4 worm cellular contexts compared by ENCODE assay signal in the genomic region with DNA sequence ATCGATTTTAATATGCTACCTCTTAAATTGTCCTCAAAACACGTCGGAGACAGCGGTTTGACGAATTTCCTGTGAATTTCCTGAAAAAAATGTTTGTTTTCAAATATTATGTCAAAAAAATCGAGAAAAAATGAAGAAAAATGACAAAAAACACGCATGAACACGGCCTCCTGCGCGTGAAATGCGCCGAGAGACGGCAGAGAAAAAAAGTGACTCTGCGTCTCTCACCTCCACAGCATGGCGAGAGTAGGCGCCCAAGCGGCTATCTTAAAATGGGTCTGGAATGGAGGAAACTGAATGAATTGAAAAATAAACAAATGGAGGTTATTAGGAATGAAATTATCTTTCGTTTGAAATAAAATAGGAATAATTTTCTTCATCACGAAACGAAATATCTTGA.
TF ChIP-seq lines count a peak whose summit lies in the region.

No protein-coding gene starts in this region.

TF ChIP-seq in whole organism, L2 larva, 48 proteins besides CTCF, POLR2A, EP300 and RAD21 (continues in another document):
- TF ChIP-seq sma-9 (GFP tag; optimal IDR thresholded peaks at IDR 0.05; lab: Kevin White, UChicago): no peak
- no peak for TF ChIP-seq sma-9 (tag; optimal IDR thresholded peaks at IDR 0.05; lab: Kevin White, UChicago)
- peak in 1 of 2 experiments; percentile 18 for TF ChIP-seq mdl-1 (tag; optimal IDR thresholded peaks at IDR 0.05; lab: Kevin White, UChicago)
- no peak for TF ChIP-seq Y55F3AM.14 (GFP tag; optimal IDR thresholded peaks at IDR 0.05; lab: Kevin White, UChicago)
- peak; percentile 82 for TF ChIP-seq sma-3 (GFP tag; optimal IDR thresholded peaks at IDR 0.05; lab: Kevin White, UChicago)
- TF ChIP-seq alr-1 (tag; optimal IDR thresholded peaks at IDR 0.05; lab: Kevin White, UChicago): no peak
- peak; percentile 19 for TF ChIP-seq nhr-21 (tag; optimal IDR thresholded peaks at IDR 0.05; lab: Kevin White, UChicago)
- peak; percentile 75 for TF ChIP-seq lin-13 (GFP tag; optimal IDR thresholded peaks at IDR 0.05; lab: Kevin White, UChicago)
- TF ChIP-seq nhr-77 (tag; optimal IDR thresholded peaks at IDR 0.05; lab: Kevin White, UChicago): no peak
- no peak for TF ChIP-seq elt-1 (tag; optimal IDR thresholded peaks at IDR 0.05; lab: Kevin White, UChicago)
- TF ChIP-seq nhr-25 (tag; optimal IDR thresholded peaks at IDR 0.05; lab: Kevin White, UChicago): peak; percentile 61
- peak; percentile 64 for TF ChIP-seq egl-27 (tag; optimal IDR thresholded peaks at IDR 0.05; lab: Kevin White, UChicago)
- no peak for TF ChIP-seq nhr-10 (tag; optimal IDR thresholded peaks at IDR 0.05; lab: Kevin White, UChicago)
- no peak for TF ChIP-seq R02D3.7 (tag; optimal IDR thresholded peaks at IDR 0.05; lab: Kevin White, UChicago)
- TF ChIP-seq ztf-1 (GFP tag; conservative IDR thresholded peaks at IDR 0.05; lab: Robert Waterston, UW): no peak
- peak; percentile 8 for TF ChIP-seq lin-11 (tag; optimal IDR thresholded peaks at IDR 0.05; lab: Kevin White, UChicago)
- peak; percentile 20 for TF ChIP-seq C34F6.9 (tag; optimal IDR thresholded peaks at IDR 0.05; lab: Kevin White, UChicago)
- no peak for TF ChIP-seq ceh-16 (tag; optimal IDR thresholded peaks at IDR 0.05; lab: Kevin White, UChicago)
- peak; percentile 53 for TF ChIP-seq F13H6.1 (tag; optimal IDR thresholded peaks at IDR 0.05; lab: Kevin White, UChicago)
- TF ChIP-seq mab-5 (tag; optimal IDR thresholded peaks at IDR 0.05; lab: Kevin White, UChicago): peak; percentile 11
- peak; percentile 77 to 82 for TF ChIP-seq lsy-2 (tag; optimal IDR thresholded peaks at IDR 0.05; lab: Kevin White, UChicago)
- peak; percentile 83 for TF ChIP-seq gmeb-1 (tag; optimal IDR thresholded peaks at IDR 0.05; lab: Kevin White, UChicago)

TF ChIP-seq in whole organism, L4 larva, 104 proteins besides CTCF, POLR2A, EP300 and RAD21 (continues in another document):
- TF ChIP-seq dpl-1 (GFP tag; optimal IDR thresholded peaks at IDR 0.05; lab: Kevin White, UChicago) (peak; percentile 57), mdl-1 (tag; optimal IDR thresholded peaks at IDR 0.05; lab: Kevin White, UChicago) (peak in 1 of 2 experiments; percentile 19), Y48G9A.11 (GFP tag; IDR thresholded peaks at IDR 0.05; lab: Robert Waterston, UW) (peak; percentile 74), pha-4 (GFP tag; IDR thresholded peaks at IDR 0.05; lab: Robert Waterston, UW) (peak; percentile 41; the same call in 1 of the 2 replicates), pha-4 (tag; optimal IDR thresholded peaks at IDR 0.05; lab: Kevin White, UChicago) (no peak), vab-7 (GFP tag; IDR thresholded peaks at IDR 0.05; lab: Robert Waterston, UW) (peak; percentile 59; the same call in 1 of the 2 replicates), mes-2 (tag; optimal IDR thresholded peaks at IDR 0.05; lab: Kevin White, UChicago; ENCODE audit: poor library complexity, severe bottlenecking) (peak; percentile 90), unc-39 (tag; optimal IDR thresholded peaks at IDR 0.05; lab: Kevin White, UChicago) (no peak), nhr-102 (tag; optimal IDR thresholded peaks at IDR 0.05; lab: Kevin White, UChicago) (peak; percentile 74), dve-1 (tag; optimal IDR thresholded peaks at IDR 0.05; lab: Kevin White, UChicago; ENCODE audit: insufficient read depth) (peak; percentile 47), snpc-1.2 (GFP tag; IDR thresholded peaks at IDR 0.05; lab: Robert Waterston, UW) (no peak), zip-2 (tag; optimal IDR thresholded peaks at IDR 0.05; lab: Kevin White, UChicago) (peak; percentile 24), hmg-1.1 (GFP tag; IDR thresholded peaks at IDR 0.05; lab: Robert Waterston, UW) (peak; percentile 92), dmd-8 (GFP tag; IDR thresholded peaks at IDR 0.05; lab: Robert Waterston, UW) (no peak), Y105C5A.15 (GFP tag; IDR thresholded peaks at IDR 0.05; lab: Robert Waterston, UW) (no peak), daf-16 (GFP tag; optimal IDR thresholded peaks at IDR 0.05; lab: Kevin White, UChicago) (peak in 1 of 2 experiments; percentile 32), daf-16 (tag; optimal IDR thresholded peaks at IDR 0.05; lab: Kevin White, UChicago) (peak; percentile 53), nhr-42 (GFP tag; IDR thresholded peaks at IDR 0.05; lab: Robert Waterston, UW) (peak; percentile 22; the same call in 1 of the 2 replicates), php-3 (GFP tag; IDR thresholded peaks at IDR 0.05; lab: Robert Waterston, UW) (0 out of 2 replicates have a peak, but pooled peaks have one; percentile 12), hif-1 (tag; optimal IDR thresholded peaks at IDR 0.05; lab: Kevin White, UChicago) (peak in 1 of 2 experiments; percentile 68), lsy-2 (tag; optimal IDR thresholded peaks at IDR 0.05; lab: Kevin White, UChicago) (peak in 1 of 2 experiments; percentile 77)

TF ChIP-seq in whole organism, late embryonic, 69 proteins besides CTCF, POLR2A, EP300 and RAD21:
- no peak for TF ChIP-seq F13H6.1 (tag; optimal IDR thresholded peaks at IDR 0.05; lab: Kevin White, UChicago)
- TF ChIP-seq ref-2 (tag; optimal IDR thresholded peaks at IDR 0.05; lab: Kevin White, UChicago): peak; percentile 21
- TF ChIP-seq sdc-2 (tag; optimal IDR thresholded peaks at IDR 0.05; lab: Kevin White, UChicago): no peak
- peak; percentile 5 for TF ChIP-seq tbx-2 (tag; optimal IDR thresholded peaks at IDR 0.05; lab: Kevin White, UChicago)
- no peak for TF ChIP-seq pag-3 (tag; optimal IDR thresholded peaks at IDR 0.05; lab: Kevin White, UChicago; ENCODE audit: borderline replicate concordance)
- TF ChIP-seq pha-2 (tag; optimal IDR thresholded peaks at IDR 0.05; lab: Kevin White, UChicago): peak; percentile 15
- TF ChIP-seq nfya-1 (tag; optimal IDR thresholded peaks at IDR 0.05; lab: Kevin White, UChicago): peak; percentile 17
- TF ChIP-seq ttx-3 (tag; optimal IDR thresholded peaks at IDR 0.05; lab: Kevin White, UChicago): no peak
- TF ChIP-seq ceh-48 (tag; optimal IDR thresholded peaks at IDR 0.05; lab: Kevin White, UChicago): peak; percentile 21
- peak; percentile 74 for TF ChIP-seq ceh-31 (tag; optimal IDR thresholded peaks at IDR 0.05; lab: Kevin White, UChicago)
- peak; percentile 10 for TF ChIP-seq che-1 (tag; optimal IDR thresholded peaks at IDR 0.05; lab: Kevin White, UChicago)
- no peak for TF ChIP-seq nhr-232 (tag; optimal IDR thresholded peaks at IDR 0.05; lab: Kevin White, UChicago)
- peak; percentile 1 for TF ChIP-seq unc-42 (tag; optimal IDR thresholded peaks at IDR 0.05; lab: Kevin White, UChicago)
- TF ChIP-seq C08G9.2 (tag; optimal IDR thresholded peaks at IDR 0.05; lab: Kevin White, UChicago): peak; percentile 6
- peak; percentile 10 for TF ChIP-seq ztf-16 (tag; optimal IDR thresholded peaks at IDR 0.05; lab: Kevin White, UChicago)
- TF ChIP-seq ceh-34 (tag; optimal IDR thresholded peaks at IDR 0.05; lab: Kevin White, UChicago): peak; percentile 9
- TF ChIP-seq unc-86 (tag; optimal IDR thresholded peaks at IDR 0.05; lab: Kevin White, UChicago): peak; percentile 13

TF ChIP-seq in whole organism, mixed stage, embryonic, 35 proteins besides CTCF, POLR2A, EP300 and RAD21:
- TF ChIP-seq mep-1 (tag; optimal IDR thresholded peaks at IDR 0.05; lab: Kevin White, UChicago) (peak; percentile 51), nhr-76 (tag; optimal IDR thresholded peaks at IDR 0.05; lab: Kevin White, UChicago) (no peak), unc-62 (GFP tag; optimal IDR thresholded peaks at IDR 0.05; lab: Kevin White, UChicago) (no peak), bed-3 (GFP tag; optimal IDR thresholded peaks at IDR 0.05; lab: Kevin White, UChicago) (no peak), tbx-8 (GFP tag; optimal IDR thresholded peaks at IDR 0.05; lab: Kevin White, UChicago) (no peak), flh-1 (GFP tag; optimal IDR thresholded peaks at IDR 0.05; lab: Kevin White, UChicago) (no peak), elt-1 (tag; optimal IDR thresholded peaks at IDR 0.05; lab: Kevin White, UChicago; ENCODE audit: borderline replicate concordance, insufficient read depth) (no peak), ceh-39 (tag; optimal IDR thresholded peaks at IDR 0.05; lab: Kevin White, UChicago) (no peak), elt-3 (tag; optimal IDR thresholded peaks at IDR 0.05; lab: Kevin White, UChicago) (no peak), hlh-1 (tag; optimal IDR thresholded peaks at IDR 0.05; lab: Kevin White, UChicago) (no peak), ceh-83 (GFP tag; optimal IDR thresholded peaks at IDR 0.05; lab: Kevin White, UChicago) (no peak), cnd-1 (tag; optimal IDR thresholded peaks at IDR 0.05; lab: Kevin White, UChicago) (no peak), nhr-237 (tag; optimal IDR thresholded peaks at IDR 0.05; lab: Kevin White, UChicago) (no peak), lin-13 (tag; optimal IDR thresholded peaks at IDR 0.05; lab: Kevin White, UChicago) (no peak), nhr-28 (tag; optimal IDR thresholded peaks at IDR 0.05; lab: Kevin White, UChicago) (no peak), snpc-4 (tag; optimal IDR thresholded peaks at IDR 0.05; lab: Kevin White, UChicago) (no peak), M03D4.4 (tag; optimal IDR thresholded peaks at IDR 0.05; lab: Kevin White, UChicago) (peak; percentile 14), nhr-12 (tag; optimal IDR thresholded peaks at IDR 0.05; lab: Kevin White, UChicago) (no peak), nhr-2 (tag; optimal IDR thresholded peaks at IDR 0.05; lab: Kevin White, UChicago) (no peak), mab-5 (tag; optimal IDR thresholded peaks at IDR 0.05; lab: Kevin White, UChicago) (no peak), drap-1 (GFP tag; optimal IDR thresholded peaks at IDR 0.05; lab: Kevin White, UChicago) (peak; percentile 4), pha-4 (tag; optimal IDR thresholded peaks at IDR 0.05; lab: Kevin White, UChicago) (peak; percentile 14), unc-39 (tag; optimal IDR thresholded peaks at IDR 0.05; lab: Kevin White, UChicago) (no peak), sem-2 (GFP tag; optimal IDR thresholded peaks at IDR 0.05; lab: Kevin White, UChicago) (no peak), lsy-2 (tag; optimal IDR thresholded peaks at IDR 0.05; lab: Kevin White, UChicago) (peak; percentile 33), unc-120 (tag; optimal IDR thresholded peaks at IDR 0.05; lab: Kevin White, UChicago; ENCODE audit: poor library complexity, severe bottlenecking) (no peak), ceh-43 (GFP tag; optimal IDR thresholded peaks at IDR 0.05; lab: Kevin White, UChicago) (no peak), sptf-1 (tag; optimal IDR thresholded peaks at IDR 0.05; lab: Kevin White, UChicago) (peak; percentile 74), ham-2 (GFP tag; optimal IDR thresholded peaks at IDR 0.05; lab: Kevin White, UChicago) (no peak), ztf-11 (tag; optimal IDR thresholded peaks at IDR 0.05; lab: Kevin White, UChicago) (no peak), ces-1 (GFP tag; optimal IDR thresholded peaks at IDR 0.05; lab: Kevin White, UChicago) (peak; percentile 40), lin-32 (GFP tag; optimal IDR thresholded peaks at IDR 0.05; lab: Kevin White, UChicago) (no peak), mls-2 (tag; optimal IDR thresholded peaks at IDR 0.05; lab: Kevin White, UChicago) (peak; percentile 53), zip-8 (tag; optimal IDR thresholded peaks at IDR 0.05; lab: Kevin White, UChicago) (no peak), blmp-1 (tag; optimal IDR thresholded peaks at IDR 0.05; lab: Kevin White, UChicago) (no peak)
